Fruit fly (Drosophila melanogaster) whole organism, embryonic: ENCODE data around the gene Tpr2.

Source experiments
- Bdp1 ChIP-seq: fragments of 200-800 bp; sonication (Bioruptor generic); optimal IDR thresholded peaks from 3 replicates; lab custom pipeline; 2016; ENCODE audit warnings: missing biosample characterization, missing genetic modification characterization
- BtbVII ChIP-seq: fragments of 200-800 bp; sonication (Bioruptor generic); optimal IDR thresholded peaks from 3 replicates; lab custom pipeline; 2017; ENCODE audit warnings: missing biosample characterization, mild to moderate bottlenecking, missing genetic modification characterization
- CG10274 ChIP-seq: fragments of 200-800 bp; sonication (Bioruptor generic); optimal IDR thresholded peaks from 3 replicates; lab custom pipeline; 2017; ENCODE audit warnings: missing biosample characterization, mild to moderate bottlenecking, missing genetic modification characterization
- CG12219 ChIP-seq: fragments of 200-800 bp; sonication (Bioruptor generic); optimal IDR thresholded peaks from 3 replicates; lab custom pipeline; 2018; ENCODE audit warnings: missing biosample characterization, mild to moderate bottlenecking, missing genetic modification characterization
- CG13894 ChIP-seq: fragments of 200-800 bp; sonication (Bioruptor generic); optimal IDR thresholded peaks from 3 replicates; lab custom pipeline; 2018; ENCODE audit warnings: missing biosample characterization, mild to moderate bottlenecking, missing genetic modification characterization, moderate library complexity
- CG14441 ChIP-seq: fragments of 200-800 bp; sonication (Bioruptor generic); IDR thresholded peaks from 2 replicates; pipeline ENCODE4 v1.3.6; 2022; ENCODE audit warnings: missing biosample characterization, missing genetic modification characterization
- CG17568 ChIP-seq: fragments of 200-800 bp; sonication (Bioruptor generic); optimal IDR thresholded peaks from 2 replicates; lab custom pipeline; 2018; ENCODE audit warnings: missing biosample characterization, mild to moderate bottlenecking, missing genetic modification characterization, moderate library complexity
- CG17912 ChIP-seq: fragments of 200-800 bp; sonication (Bioruptor generic); optimal IDR thresholded peaks from 2 replicates; lab custom pipeline; 2018; ENCODE audit warnings: missing biosample characterization, mild to moderate bottlenecking, missing genetic modification characterization
- CG18764 ChIP-seq: fragments of 200-800 bp; sonication (Bioruptor generic); optimal IDR thresholded peaks from 3 replicates; lab custom pipeline; 2016; ENCODE audit warnings: missing biosample characterization, missing genetic modification characterization
- CG2199 ChIP-seq: fragments of 200-800 bp; sonication (Bioruptor generic); IDR thresholded peaks from 3 replicates; pipeline ENCODE4 v1.3.6; 2022; ENCODE audit warnings: missing biosample characterization, missing genetic modification characterization
- CG2712 ChIP-seq: fragments of 200-800 bp; optimal IDR thresholded peaks from 3 replicates; lab custom pipeline; 2019; ENCODE audit warnings: missing biosample characterization, mild to moderate bottlenecking, missing genetic modification characterization, moderate library complexity
- CG2875 ChIP-seq: fragments of 200-800 bp; sonication (Bioruptor generic); optimal IDR thresholded peaks from 2 replicates; lab custom pipeline; 2017; ENCODE audit warnings: missing biosample characterization, mild to moderate bottlenecking, missing genetic modification characterization, missing genetic modification reagents
- CG3065 ChIP-seq: fragments of 200-800 bp; sonication (Bioruptor generic); optimal IDR thresholded peaks from 2 replicates; lab custom pipeline; 2016; ENCODE audit warnings: missing biosample characterization, missing genetic modification characterization
- CG4328 ChIP-seq: fragments of 200-800 bp; sonication (Bioruptor generic); optimal IDR thresholded peaks from 3 replicates; lab custom pipeline; 2017; ENCODE audit warnings: missing biosample characterization, missing genetic modification reagents, missing genetic modification characterization
- CG43689 ChIP-seq: fragments of 200-800 bp; sonication (Bioruptor generic); IDR thresholded peaks from 2 replicates; pipeline ENCODE4 v1.3.6; 2022; ENCODE audit warnings: missing biosample characterization, missing genetic modification characterization
- CG6175 ChIP-seq: fragments of 200-800 bp; sonication (Bioruptor generic); IDR thresholded peaks from 3 replicates; pipeline ENCODE4 v1.3.6; 2022; ENCODE audit warnings: missing biosample characterization, missing genetic modification characterization
- CG6813 ChIP-seq: fragments of 200-800 bp; sonication (Bioruptor generic); optimal IDR thresholded peaks from 2 replicates; lab custom pipeline; 2017; ENCODE audit warnings: missing biosample characterization, missing genetic modification characterization, mild to moderate bottlenecking, moderate library complexity, missing genetic modification reagents
- CG8290 ChIP-seq, 3 experiments: fragments of 200-800 bp; sonication (Bioruptor generic); optimal IDR thresholded peaks; 2 replicates each; lab custom pipeline; 2016 to 2019; ENCODE audit warnings: missing biosample characterization in 3 of 3, missing genetic modification characterization in 3 of 3, mild to moderate bottlenecking in 2 of 3, moderate library complexity in 1 of 3
- CG9609 ChIP-seq: fragments of 200-800 bp; sonication (Bioruptor generic); optimal IDR thresholded peaks from 3 replicates; lab custom pipeline; 2016; ENCODE audit warnings: missing biosample characterization, missing genetic modification characterization
- CG9727 ChIP-seq: fragments of 200-800 bp; sonication (Bioruptor generic); optimal IDR thresholded peaks from 3 replicates; lab custom pipeline; 2017; ENCODE audit warnings: missing biosample characterization, mild to moderate bottlenecking, missing genetic modification characterization
- Dbx ChIP-seq: fragments of 200-800 bp; sonication (Bioruptor generic); IDR thresholded peaks from 3 replicates; pipeline ENCODE4 v1.3.6; 2022; ENCODE audit warnings: missing biosample characterization, missing genetic modification characterization
- Dip3 ChIP-seq: fragments of 200-800 bp; sonication (Bioruptor generic); optimal IDR thresholded peaks from 3 replicates; lab custom pipeline; 2016; ENCODE audit warnings: missing biosample characterization, missing genetic modification characterization
- Dref ChIP-seq: fragments of 200-800 bp; sonication (Bioruptor generic); IDR thresholded peaks from 2 replicates; pipeline ENCODE4 v1.3.6; 2022; ENCODE audit warnings: missing biosample characterization, missing genetic modification characterization
- ERR ChIP-seq: fragments of 200-800 bp; sonication (Bioruptor generic); optimal IDR thresholded peaks from 2 replicates; lab custom pipeline; 2016; ENCODE audit warnings: missing biosample characterization, missing genetic modification characterization
- Fer1 ChIP-seq: fragments of 200-800 bp; sonication (Bioruptor generic); optimal IDR thresholded peaks from 2 replicates; lab custom pipeline; 2017; ENCODE audit warnings: missing biosample characterization, mild to moderate bottlenecking, missing genetic modification characterization
- Hmx ChIP-seq: fragments of 200-800 bp; sonication (Bioruptor generic); optimal IDR thresholded peaks from 2 replicates; lab custom pipeline; 2016; ENCODE audit warnings: missing biosample characterization, missing genetic modification characterization
- Hr51 ChIP-seq, 2 experiments: fragments of 200-800 bp; sonication (Bioruptor generic); optimal IDR thresholded peaks; 2 replicates in 1 of 2; 3 replicates in 1 of 2; lab custom pipeline; 2016 to 2018; ENCODE audit warnings: missing biosample characterization in 2 of 2, missing genetic modification characterization in 2 of 2, mild to moderate bottlenecking in 1 of 2, moderate library complexity in 1 of 2
- MBD-R2 ChIP-seq: fragments of 200-800 bp; sonication (Bioruptor generic); IDR thresholded peaks from 2 replicates; pipeline ENCODE4 v1.3.6; 2022; ENCODE audit warnings: missing biosample characterization, missing genetic modification characterization
- Mad ChIP-seq: fragments of 200-800 bp; sonication (Bioruptor generic); optimal IDR thresholded peaks from 2 replicates; lab custom pipeline; 2016; ENCODE audit warnings: missing biosample characterization, missing genetic modification characterization
- Mrtf ChIP-seq: fragments of 200-800 bp; sonication (Bioruptor generic); IDR thresholded peaks from 3 replicates; pipeline ENCODE4 v1.3.6; 2022; ENCODE audit warnings: missing biosample characterization, missing genetic modification characterization
- Nf-YA ChIP-seq: fragments of 200-800 bp; sonication (Bioruptor generic); IDR thresholded peaks from 2 replicates; pipeline ENCODE4 v1.3.6; 2022; ENCODE audit warnings: missing biosample characterization, missing genetic modification characterization
- Nf-YB ChIP-seq: fragments of 200-800 bp; sonication (Bioruptor generic); optimal IDR thresholded peaks from 3 replicates; lab custom pipeline; 2019; ENCODE audit warnings: missing biosample characterization, mild to moderate bottlenecking, missing genetic modification characterization, moderate library complexity
- Sry-δ ChIP-seq: fragments of 200-800 bp; sonication (Bioruptor generic); optimal IDR thresholded peaks from 2 replicates; lab custom pipeline; 2016; ENCODE audit warnings: missing biosample characterization, missing genetic modification characterization
- amos ChIP-seq: fragments of 200-800 bp; sonication (Bioruptor generic); IDR thresholded peaks from 2 replicates; pipeline ENCODE4 v1.3.6; 2022; ENCODE audit warnings: missing biosample characterization, missing genetic modification characterization; ENCODE audit not compliant: partially characterized antibody
- bcd ChIP-seq: fragments of 200-800 bp; sonication (Bioruptor generic); optimal IDR thresholded peaks from 2 replicates; lab custom pipeline; 2017; ENCODE audit warnings: missing biosample characterization, mild to moderate bottlenecking, missing genetic modification characterization
- bowl ChIP-seq: fragments of 200-800 bp; sonication (Bioruptor generic); IDR thresholded peaks from 2 replicates; pipeline ENCODE4 v1.3.6; 2022; ENCODE audit warnings: missing biosample characterization, missing genetic modification characterization
- fd102C ChIP-seq: fragments of 200-800 bp; sonication (Bioruptor generic); optimal IDR thresholded peaks from 2 replicates; lab custom pipeline; 2018; ENCODE audit warnings: missing biosample characterization, mild to moderate bottlenecking, missing genetic modification characterization, moderate library complexity
- fru ChIP-seq: fragments of >200 bp; optimal IDR thresholded peaks from 2 replicates; lab custom pipeline; 2017
- gfzf ChIP-seq: fragments of 200-800 bp; sonication (Bioruptor generic); optimal IDR thresholded peaks from 2 replicates; lab custom pipeline; 2016; ENCODE audit warnings: missing biosample characterization, mild to moderate bottlenecking, missing genetic modification characterization, moderate library complexity
- her ChIP-seq: fragments of 200-800 bp; sonication (Bioruptor generic); optimal IDR thresholded peaks from 2 replicates; lab custom pipeline; 2016; ENCODE audit warnings: missing biosample characterization, missing genetic modification characterization
- jumu ChIP-seq: fragments of 200-800 bp; sonication (Bioruptor generic); optimal IDR thresholded peaks from 3 replicates; lab custom pipeline; 2016; ENCODE audit warnings: missing biosample characterization, missing genetic modification characterization
- lmd ChIP-seq: fragments of 200-800 bp; sonication (Bioruptor generic); IDR thresholded peaks from 2 replicates; pipeline ENCODE4 v1.3.6; 2022; ENCODE audit warnings: missing biosample characterization, missing genetic modification characterization
- pb ChIP-seq: fragments of 200-800 bp; sonication (Bioruptor generic); optimal IDR thresholded peaks from 3 replicates; lab custom pipeline; 2016; ENCODE audit warnings: missing biosample characterization, missing genetic modification characterization
- psq ChIP-seq: fragments of 200-800 bp; sonication (Bioruptor generic); optimal IDR thresholded peaks from 2 replicates; lab custom pipeline; 2017; ENCODE audit warnings: missing biosample characterization, missing genetic modification characterization
- row ChIP-seq: fragments of 200-800 bp; sonication (Bioruptor generic); IDR thresholded peaks from 3 replicates; pipeline ENCODE4 v1.3.6; 2022; ENCODE audit warnings: missing biosample characterization, missing genetic modification characterization
- slbo ChIP-seq: fragments of 200-800 bp; sonication (Bioruptor generic); IDR thresholded peaks from 2 replicates; pipeline ENCODE4 v1.3.6; 2022; ENCODE audit warnings: missing biosample characterization, missing genetic modification characterization
- sug ChIP-seq: fragments of 200-800 bp; optimal IDR thresholded peaks from 2 replicates; lab custom pipeline; 2019; ENCODE audit warnings: missing biosample characterization, mild to moderate bottlenecking, missing genetic modification characterization, moderate library complexity
- tgo ChIP-seq: fragments of 200-800 bp; sonication (Bioruptor generic); IDR thresholded peaks from 3 replicates; pipeline ENCODE4 v1.3.6; 2022; ENCODE audit warnings: missing biosample characterization, missing genetic modification characterization
- trem ChIP-seq: fragments of 200-800 bp; optimal IDR thresholded peaks from 3 replicates; lab custom pipeline; 2019; ENCODE audit warnings: missing biosample characterization, mild to moderate bottlenecking, missing genetic modification characterization, moderate library complexity
- twi ChIP-seq: fragments of 200-800 bp; optimal IDR thresholded peaks from 2 replicates; lab custom pipeline; 2019; ENCODE audit warnings: missing biosample characterization, mild to moderate bottlenecking, missing genetic modification characterization, moderate library complexity

The Tpr2 gene

dm6 chr2L:16487571-16488276 is 3.6 kb upstream of the Tpr2 start, which contains the start of gene Nepl8:
Gene Nepl8 (plus strand): TSS chr2L:16488148.
- TF ChIP-seq Nf-YB (GFP tag; lab: Kevin White, UChicago) (peak; percentile 48), CG3065 (GFP tag; lab: Kevin White, UChicago) (peak; percentile 18), Dbx (GFP tag; lab: Robert Waterston, UW) (0 out of 3 replicates have a peak, but pooled peaks have one; percentile 12), bcd (GFP tag; lab: Kevin White, UChicago) (no peak), CG10274 (GFP tag; lab: Kevin White, UChicago) (no peak), slbo (peak; percentile 77), Hmx (GFP tag; lab: Kevin White, UChicago) (no peak), Bdp1 (GFP tag; lab: Kevin White, UChicago) (peak; percentile 7), amos (GFP tag; lab: Robert Waterston, UW) (peak; percentile 40; the same call in 1 of the 2 replicates), Dref (GFP tag; lab: Robert Waterston, UW) (peak; percentile 48), bowl (GFP tag; lab: Robert Waterston, UW) (no peak), row (GFP tag; lab: Robert Waterston, UW) (peak; percentile 57), tgo (GFP tag; lab: Robert Waterston, UW) (0 out of 3 replicates have a peak, but pooled peaks have one; percentile 28), CG43689 (GFP tag; lab: Robert Waterston, UW) (no peak), CG4328 (GFP tag; lab: Kevin White, UChicago) (no peak), CG9609 (GFP tag; lab: Kevin White, UChicago) (peak; percentile 33), Sry-δ (GFP tag; lab: Kevin White, UChicago) (peak; percentile 59), BtbVII (GFP tag; lab: Kevin White, UChicago) (no peak), CG12219 (GFP tag; lab: Kevin White, UChicago) (no peak), jumu (no peak), CG9727 (GFP tag; lab: Kevin White, UChicago) (no peak), CG13894 (tag; lab: Kevin White, UChicago) (peak; percentile 73), Mrtf (GFP tag; lab: Robert Waterston, UW) (no peak), fru (lab: Kevin White, UChicago) (no peak), Dip3 (GFP tag; lab: Kevin White, UChicago) (peak; percentile 32), CG17568 (GFP tag; lab: Kevin White, UChicago) (no peak), CG17912 (GFP tag; lab: Kevin White, UChicago) (peak; percentile 23), CG6175 (GFP tag; lab: Robert Waterston, UW) (no peak), gfzf (GFP tag; lab: Kevin White, UChicago) (peak; percentile 44), Hr51 (GFP tag; optimal IDR thresholded peaks at IDR 0.05; lab: Kevin White, UChicago) (peak in 1 of 2 experiments; percentile 43), CG2712 (peak; percentile 54), ERR (GFP tag; lab: Kevin White, UChicago) (peak; percentile 2), MBD-R2 (peak; percentile 45), CG14441 (0 out of 2 replicates have a peak, but pooled peaks have one; percentile 14), CG2199 (peak; percentile 90), pb (peak; percentile 17), twi (tag; lab: Kevin White, UChicago) (peak; percentile 4), CG18764 (peak; percentile 11), CG2875 (GFP tag; lab: Kevin White, UChicago) (no peak), lmd (no peak), CG8290 (GFP tag; optimal IDR thresholded peaks at IDR 0.05; lab: Kevin White, UChicago) (peak; percentile 40), CG8290 (tag; optimal IDR thresholded peaks at IDR 0.05; lab: Kevin White, UChicago) (peak in 1 of 2 experiments; percentile 86), CG6813 (no peak), Mad (GFP tag; lab: Kevin White, UChicago) (peak; percentile 27), psq (no peak), trem (peak; percentile 64), her (GFP tag; lab: Kevin White, UChicago) (peak; percentile 31), Fer1 (GFP tag; lab: Kevin White, UChicago) (no peak), fd102C (GFP tag; lab: Kevin White, UChicago) (peak; percentile 5), Nf-YA (GFP tag; lab: Robert Waterston, UW) (peak; percentile 60), sug (tag; lab: Kevin White, UChicago) (peak; percentile 70)
